Worm (Caenorhabditis elegans) whole organism, late embryonic: ENCODE results near the gene K12H4.2.
A peak's percentile ranks its signal among the peaks of the same experiment; 100 is the strongest.

Experiments
- C08G9.2 ChIP-seq: sonication (generic microtip); optimal IDR thresholded peaks from 2 replicates; lab custom pipeline; 2016; ENCODE audit warnings: mild to moderate bottlenecking, missing genetic modification characterization, moderate library complexity, missing compliant biosample characterization
- C38D4.7 ChIP-seq: fragments of 200-800 bp; sonication (Bioruptor generic); optimal IDR thresholded peaks from 2 replicates; lab custom pipeline; 2018; ENCODE audit warnings: mild to moderate bottlenecking, missing genetic modification characterization, moderate library complexity, missing compliant biosample characterization
- F13H6.1 ChIP-seq: sonication (generic microtip); optimal IDR thresholded peaks from 2 replicates; lab custom pipeline; 2016; ENCODE audit warnings: missing genetic modification characterization, missing compliant biosample characterization
- K02D7.2 ChIP-seq: sonication (generic microtip); optimal IDR thresholded peaks from 2 replicates; lab custom pipeline; 2017; ENCODE audit warnings: mild to moderate bottlenecking, missing genetic modification characterization, missing compliant biosample characterization
- K09A11.1 ChIP-seq: sonication (generic microtip); optimal IDR thresholded peaks from 2 replicates; lab custom pipeline; 2017; ENCODE audit warnings: antibody characterized with exemption, mild to moderate bottlenecking, missing genetic modification characterization, missing compliant biosample characterization; ENCODE audit not compliant: insufficient read depth
- Y22D7AL.16 ChIP-seq: sonication (generic microtip); optimal IDR thresholded peaks from 2 replicates; lab custom pipeline; 2016; ENCODE audit warnings: missing genetic modification characterization, missing compliant biosample characterization
- ahr-1 ChIP-seq: sonication (generic microtip); optimal IDR thresholded peaks from 2 replicates; lab custom pipeline; 2016; ENCODE audit warnings: missing genetic modification characterization, missing compliant biosample characterization
- ama-1 ChIP-seq: fragments of 150-350 bp; optimal IDR thresholded peaks from 2 replicates; lab custom pipeline; 2014
- ceh-18 ChIP-seq: sonication (generic microtip); optimal IDR thresholded peaks from 2 replicates; lab custom pipeline; 2016; ENCODE audit warnings: missing genetic modification characterization, missing compliant biosample characterization
- ceh-2 ChIP-seq: sonication (generic microtip); optimal IDR thresholded peaks from 2 replicates; lab custom pipeline; 2016; ENCODE audit warnings: missing genotype, missing genetic modification characterization, missing compliant biosample characterization
- ceh-22 ChIP-seq: sonication (generic microtip); optimal IDR thresholded peaks from 2 replicates; lab custom pipeline; 2017; ENCODE audit warnings: missing biosample characterization, missing genetic modification characterization
- ceh-30 ChIP-seq: fragments of 150-350 bp; optimal IDR thresholded peaks from 2 replicates; lab custom pipeline; 2014; ENCODE audit warnings: missing biosample characterization, missing genetic modification characterization
- ceh-31 ChIP-seq: sonication (generic microtip); optimal IDR thresholded peaks from 2 replicates; lab custom pipeline; 2016; ENCODE audit warnings: missing genetic modification characterization, missing compliant biosample characterization
- ceh-34 ChIP-seq: sonication (generic microtip); optimal IDR thresholded peaks from 2 replicates; lab custom pipeline; 2016; ENCODE audit warnings: mild to moderate bottlenecking, missing genetic modification characterization, missing compliant biosample characterization
- ceh-45 ChIP-seq: fragments of 200-800 bp; sonication (Bioruptor generic); IDR thresholded peaks from 2 replicates; pipeline ENCODE4 v1.3.6; 2022; ENCODE audit warnings: missing genetic modification reagents, missing genetic modification characterization, missing compliant biosample characterization
- ceh-9 ChIP-seq: sonication (generic microtip); optimal IDR thresholded peaks from 2 replicates; lab custom pipeline; 2016; ENCODE audit warnings: mild to moderate bottlenecking, missing genetic modification characterization, inconsistent platforms, missing compliant biosample characterization
- che-1 ChIP-seq: sonication (generic microtip); optimal IDR thresholded peaks from 2 replicates; lab custom pipeline; 2016; ENCODE audit warnings: mild to moderate bottlenecking, missing genetic modification characterization, missing compliant biosample characterization
- dve-1 ChIP-seq: sonication (generic microtip); optimal IDR thresholded peaks from 2 replicates; lab custom pipeline; 2017; ENCODE audit warnings: antibody characterized with exemption, mild to moderate bottlenecking, missing genetic modification characterization, missing compliant biosample characterization
- elt-2 ChIP-seq: sonication (generic microtip); optimal IDR thresholded peaks from 2 replicates; lab custom pipeline; 2016; ENCODE audit warnings: missing genetic modification reagents, missing genetic modification characterization, missing compliant biosample characterization
- elt-4 ChIP-seq: sonication (generic microtip); optimal IDR thresholded peaks from 2 replicates; lab custom pipeline; 2016; ENCODE audit warnings: missing genetic modification characterization, missing compliant biosample characterization
- ets-4 ChIP-seq: sonication (generic microtip); optimal IDR thresholded peaks from 2 replicates; lab custom pipeline; 2016; ENCODE audit warnings: missing genetic modification characterization, missing compliant biosample characterization
- eyg-1 ChIP-seq: sonication (generic microtip); optimal IDR thresholded peaks from 2 replicates; lab custom pipeline; 2016; ENCODE audit warnings: missing genotype, missing genetic modification characterization, missing compliant biosample characterization
- fax-1 ChIP-seq: sonication (generic microtip); optimal IDR thresholded peaks from 2 replicates; lab custom pipeline; 2016; ENCODE audit warnings: missing genotype, missing genetic modification characterization, missing compliant biosample characterization
- fkh-10 ChIP-seq: fragments of 150-350 bp; optimal IDR thresholded peaks from 2 replicates; lab custom pipeline; 2014; ENCODE audit warnings: missing biosample characterization, missing genetic modification reagents, missing genetic modification characterization
- hlh-13 ChIP-seq: fragments of 200-800 bp; sonication (Bioruptor generic); optimal IDR thresholded peaks from 2 replicates; lab custom pipeline; 2018; ENCODE audit warnings: mild to moderate bottlenecking, missing genetic modification characterization, missing compliant biosample characterization
- hlh-15 ChIP-seq: sonication (generic microtip); optimal IDR thresholded peaks from 2 replicates; lab custom pipeline; 2016; ENCODE audit warnings: missing genetic modification characterization, missing compliant biosample characterization
- hlh-30 ChIP-seq: sonication (generic microtip); optimal IDR thresholded peaks from 2 replicates; lab custom pipeline; 2017; ENCODE audit warnings: antibody characterized with exemption, missing genetic modification characterization, missing compliant biosample characterization; ENCODE audit not compliant: insufficient read depth
- hlh-6 ChIP-seq: sonication (generic microtip); optimal IDR thresholded peaks from 2 replicates; lab custom pipeline; 2016; ENCODE audit warnings: missing genotype, missing genetic modification characterization, missing compliant biosample characterization
- hlh-8 ChIP-seq: sonication (generic microtip); optimal IDR thresholded peaks from 2 replicates; lab custom pipeline; 2016; ENCODE audit warnings: missing genotype, missing genetic modification characterization, missing compliant biosample characterization
- lim-6 ChIP-seq: sonication (generic microtip); optimal IDR thresholded peaks from 2 replicates; lab custom pipeline; 2016; ENCODE audit warnings: missing genetic modification characterization, missing compliant biosample characterization
- mec-3 ChIP-seq: sonication (generic microtip); optimal IDR thresholded peaks from 2 replicates; lab custom pipeline; 2016; ENCODE audit warnings: borderline replicate concordance, missing genetic modification characterization, missing compliant biosample characterization
- nhr-11 ChIP-seq: fragments of 150-350 bp; optimal IDR thresholded peaks from 2 replicates; lab custom pipeline; 2014; ENCODE audit warnings: missing biosample characterization, missing genetic modification characterization
- npax-4 ChIP-seq: sonication (generic microtip); optimal IDR thresholded peaks from 2 replicates; lab custom pipeline; 2016; ENCODE audit warnings: missing genetic modification characterization, missing compliant biosample characterization
- odd-2 ChIP-seq: sonication (generic microtip); optimal IDR thresholded peaks from 2 replicates; lab custom pipeline; 2017; ENCODE audit warnings: antibody characterized with exemption, mild to moderate bottlenecking, missing genetic modification characterization, missing compliant biosample characterization
- pag-3 ChIP-seq: sonication (generic microtip); optimal IDR thresholded peaks from 2 replicates; lab custom pipeline; 2016; ENCODE audit warnings: missing compliant biosample characterization, missing genetic modification characterization, borderline replicate concordance
- pat-9 ChIP-seq: fragments of 200-800 bp; sonication (Bioruptor generic); optimal IDR thresholded peaks from 2 replicates; lab custom pipeline; 2018; ENCODE audit warnings: mild to moderate bottlenecking, missing genetic modification characterization, moderate library complexity, missing compliant biosample characterization
- pax-1 ChIP-seq: fragments of 150-350 bp; optimal IDR thresholded peaks from 2 replicates; lab custom pipeline; 2014; ENCODE audit warnings: missing biosample characterization, missing genetic modification characterization
- pha-2 ChIP-seq: sonication (generic microtip); optimal IDR thresholded peaks from 2 replicates; lab custom pipeline; 2017; ENCODE audit warnings: mild to moderate bottlenecking, missing genetic modification characterization, missing compliant biosample characterization
- pha-4 ChIP-seq: fragments of 150-350 bp; optimal IDR thresholded peaks from 2 replicates; lab custom pipeline; 2018; ENCODE audit warnings: missing biosample characterization, missing genetic modification reagents, missing genetic modification characterization
- pqm-1 ChIP-seq: sonication (generic microtip); optimal IDR thresholded peaks from 2 replicates; lab custom pipeline; 2016; ENCODE audit warnings: missing genetic modification characterization, missing compliant biosample characterization
- pros-1 ChIP-seq: fragments of 150-350 bp; optimal IDR thresholded peaks from 2 replicates; lab custom pipeline; 2014; ENCODE audit warnings: missing biosample characterization, missing genetic modification reagents, missing genetic modification characterization
- ref-2 ChIP-seq: sonication (generic microtip); optimal IDR thresholded peaks from 2 replicates; lab custom pipeline; 2016; ENCODE audit warnings: missing genetic modification characterization, missing compliant biosample characterization
- rnt-1 ChIP-seq: sonication (generic microtip); optimal IDR thresholded peaks from 2 replicates; lab custom pipeline; 2016; ENCODE audit warnings: missing genetic modification characterization, missing compliant biosample characterization
- sdc-2 ChIP-seq: sonication (generic microtip); optimal IDR thresholded peaks from 2 replicates; lab custom pipeline; 2016; ENCODE audit warnings: missing genotype, missing genetic modification characterization, missing compliant biosample characterization
- sox-2 ChIP-seq: fragments of 200-800 bp; sonication (Bioruptor generic); IDR thresholded peaks from 2 replicates; pipeline ENCODE4 v1.3.6; 2022; ENCODE audit warnings: missing genetic modification reagents, missing genetic modification characterization, missing compliant biosample characterization
- sox-4 ChIP-seq: sonication (generic microtip); optimal IDR thresholded peaks from 2 replicates; lab custom pipeline; 2017; ENCODE audit warnings: mild to moderate bottlenecking, missing genetic modification characterization, inconsistent platforms, missing compliant biosample characterization
- syd-9 ChIP-seq: sonication (generic microtip); optimal IDR thresholded peaks from 2 replicates; lab custom pipeline; 2016; ENCODE audit warnings: mild to moderate bottlenecking, missing genetic modification characterization, moderate library complexity, missing compliant biosample characterization
- tbx-2 ChIP-seq: sonication (generic microtip); optimal IDR thresholded peaks from 2 replicates; lab custom pipeline; 2016; ENCODE audit warnings: missing genetic modification characterization, missing compliant biosample characterization
- tbx-7 ChIP-seq: sonication (generic microtip); optimal IDR thresholded peaks from 2 replicates; lab custom pipeline; 2016; ENCODE audit warnings: missing genotype, missing genetic modification characterization, missing compliant biosample characterization
- ttx-3 ChIP-seq: sonication (generic microtip); optimal IDR thresholded peaks from 2 replicates; lab custom pipeline; 2016; ENCODE audit warnings: missing genetic modification reagents, missing genetic modification characterization, missing compliant biosample characterization
- unc-3 ChIP-seq, 2 experiments: fragments of 200-800 bp in 1 of 2; sonication (Bioruptor generic) in 1 of 2; sonication (generic microtip) in 1 of 2; conservative IDR thresholded peaks in 1 of 2; optimal IDR thresholded peaks in 1 of 2; 2 replicates each; pipeline versions ENCODE4 v1.3.6 to Lab custom; 2016 to 2022; ENCODE audit warnings: missing compliant biosample characterization in 2 of 2, missing genetic modification characterization in 2 of 2, missing genetic modification reagents in 1 of 2
- unc-42 ChIP-seq: sonication (generic microtip); optimal IDR thresholded peaks from 2 replicates; lab custom pipeline; 2016; ENCODE audit warnings: missing genotype, missing genetic modification characterization, missing compliant biosample characterization
- unc-55 ChIP-seq: sonication (generic microtip); optimal IDR thresholded peaks from 2 replicates; lab custom pipeline; 2017; ENCODE audit warnings: missing biosample characterization, missing genetic modification reagents, missing genetic modification characterization

The K12H4.2 gene

DNA sequence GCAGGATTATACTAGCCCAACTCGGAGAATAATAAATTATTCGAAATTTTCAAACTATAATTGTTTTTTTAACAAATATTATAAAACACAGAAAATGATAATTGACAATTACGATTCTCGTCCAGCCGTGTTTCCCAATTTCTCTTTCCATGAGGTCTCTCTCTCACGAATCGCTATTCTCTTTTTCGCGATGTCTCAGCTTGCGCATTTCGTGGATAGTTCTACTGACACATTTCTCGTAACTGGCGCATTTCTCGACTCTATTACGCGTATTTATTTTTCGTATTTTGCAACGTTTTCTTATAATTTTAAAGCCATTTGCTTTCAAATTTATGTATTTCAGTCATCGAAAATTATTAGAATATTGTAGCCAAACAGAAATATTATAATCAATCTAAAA is 3.7 kb upstream of the K12H4.2 start:
- TF ChIP-seq ceh-2 (tag; lab: Kevin White, UChicago) (peak; percentile 100), npax-4 (tag; lab: Kevin White, UChicago) (peak; percentile 99), hlh-15 (peak; percentile 100), che-1 (tag; lab: Kevin White, UChicago) (peak; percentile 96), Y22D7AL.16 (peak; percentile 100), elt-2 (tag; lab: Kevin White, UChicago) (peak; percentile 100), ref-2 (tag; lab: Kevin White, UChicago) (peak; percentile 100), pqm-1 (tag; lab: Kevin White, UChicago) (peak; percentile 100), unc-42 (tag; lab: Kevin White, UChicago) (peak; percentile 100), ets-4 (peak; percentile 100), tbx-7 (peak; percentile 100), unc-3 (GFP tag; conservative IDR thresholded peaks at IDR 0.05; lab: Robert Waterston, UW) (peak; percentile 100), unc-3 (tag; optimal IDR thresholded peaks at IDR 0.05; lab: Kevin White, UChicago) (peak; percentile 100), ceh-31 (tag; lab: Kevin White, UChicago) (peak; percentile 100), ahr-1 (peak; percentile 100), pha-4 (tag; lab: Kevin White, UChicago) (no peak), hlh-13 (GFP tag; lab: Kevin White, UChicago) (peak; percentile 99), nhr-11 (tag; lab: Kevin White, UChicago) (no peak), pros-1 (tag; lab: Kevin White, UChicago) (peak; percentile 53), eyg-1 (tag; lab: Kevin White, UChicago) (peak; percentile 100), elt-4 (tag; lab: Kevin White, UChicago) (peak; percentile 100), hlh-30 (tag; lab: Kevin White, UChicago) (peak; percentile 76), ttx-3 (tag; lab: Kevin White, UChicago) (peak; percentile 100), ceh-22 (tag; lab: Kevin White, UChicago) (peak; percentile 37), C08G9.2 (tag; lab: Kevin White, UChicago) (peak; percentile 100), mec-3 (tag; lab: Kevin White, UChicago) (peak; percentile 100), hlh-8 (tag; lab: Kevin White, UChicago) (peak; percentile 100), tbx-2 (tag; lab: Kevin White, UChicago) (peak; percentile 100), pha-2 (tag; lab: Kevin White, UChicago) (peak; percentile 98), hlh-6 (tag; lab: Kevin White, UChicago) (peak; percentile 100), odd-2 (tag; lab: Kevin White, UChicago) (no peak), lim-6 (tag; lab: Kevin White, UChicago) (peak; percentile 100), unc-55 (peak; percentile 23), K02D7.2 (peak; percentile 99), sox-2 (GFP tag; lab: Robert Waterston, UW) (peak; percentile 97), fkh-10 (GFP tag; lab: Kevin White, UChicago) (peak; percentile 42), rnt-1 (tag; lab: Kevin White, UChicago) (peak; percentile 100), dve-1 (tag; lab: Kevin White, UChicago) (peak; percentile 98), ama-1 (lab: Kevin White, UChicago) (no peak), pag-3 (tag; lab: Kevin White, UChicago) (peak; percentile 100), C38D4.7 (GFP tag; lab: Kevin White, UChicago) (peak; percentile 98), ceh-34 (tag; lab: Kevin White, UChicago) (peak; percentile 100), sox-4 (peak; percentile 99), fax-1 (tag; lab: Kevin White, UChicago) (peak; percentile 100), ceh-18 (peak; percentile 100), syd-9 (tag; lab: Kevin White, UChicago) (peak; percentile 100), pat-9 (peak; percentile 99), sdc-2 (tag; lab: Kevin White, UChicago) (peak; percentile 96), ceh-45 (peak; percentile 100), F13H6.1 (peak; percentile 100), pax-1 (tag; lab: Kevin White, UChicago) (peak; percentile 85), K09A11.1 (peak; percentile 88), ceh-30 (no peak), ceh-9 (tag; lab: Kevin White, UChicago) (peak; percentile 91)
